Worm (Caenorhabditis elegans) whole organism, late embryonic: Measurements from ENCODE around the gene ncap-1.

Source experiments
- T23F11.4 ChIP-seq: fragments of 200-800 bp; sonication (Bioruptor generic); optimal IDR thresholded peaks from 2 replicates; lab custom pipeline; 2018; ENCODE audit warnings: mild to moderate bottlenecking, missing genetic modification characterization, missing compliant biosample characterization
- Y22D7AL.16 ChIP-seq: sonication (generic microtip); optimal IDR thresholded peaks from 2 replicates; lab custom pipeline; 2016; ENCODE audit warnings: missing genetic modification characterization, missing compliant biosample characterization
- ama-1 ChIP-seq: fragments of 150-350 bp; optimal IDR thresholded peaks from 2 replicates; lab custom pipeline; 2014
- ceh-14 ChIP-seq: sonication (generic microtip); optimal IDR thresholded peaks from 2 replicates; lab custom pipeline; 2016; ENCODE audit warnings: missing genotype, missing genetic modification characterization, missing compliant biosample characterization
- ceh-19 ChIP-seq: fragments of 200-800 bp; sonication (Bioruptor generic); optimal IDR thresholded peaks from 2 replicates; lab custom pipeline; 2018; ENCODE audit warnings: mild to moderate bottlenecking, missing genetic modification characterization, missing compliant biosample characterization
- ceh-2 ChIP-seq: sonication (generic microtip); optimal IDR thresholded peaks from 2 replicates; lab custom pipeline; 2016; ENCODE audit warnings: missing genotype, missing genetic modification characterization, missing compliant biosample characterization
- ceh-30 ChIP-seq: fragments of 150-350 bp; optimal IDR thresholded peaks from 2 replicates; lab custom pipeline; 2014; ENCODE audit warnings: missing biosample characterization, missing genetic modification characterization
- ceh-31 ChIP-seq: sonication (generic microtip); optimal IDR thresholded peaks from 2 replicates; lab custom pipeline; 2016; ENCODE audit warnings: missing genetic modification characterization, missing compliant biosample characterization
- ceh-48 ChIP-seq: sonication (generic microtip); optimal IDR thresholded peaks from 2 replicates; lab custom pipeline; 2016; ENCODE audit warnings: missing genetic modification characterization, inconsistent platforms, missing compliant biosample characterization
- ceh-9 ChIP-seq: sonication (generic microtip); optimal IDR thresholded peaks from 2 replicates; lab custom pipeline; 2016; ENCODE audit warnings: mild to moderate bottlenecking, missing genetic modification characterization, inconsistent platforms, missing compliant biosample characterization
- elt-4 ChIP-seq: sonication (generic microtip); optimal IDR thresholded peaks from 2 replicates; lab custom pipeline; 2016; ENCODE audit warnings: missing genetic modification characterization, missing compliant biosample characterization
- eyg-1 ChIP-seq: sonication (generic microtip); optimal IDR thresholded peaks from 2 replicates; lab custom pipeline; 2016; ENCODE audit warnings: missing genotype, missing genetic modification characterization, missing compliant biosample characterization
- fkh-10 ChIP-seq: fragments of 150-350 bp; optimal IDR thresholded peaks from 2 replicates; lab custom pipeline; 2014; ENCODE audit warnings: missing biosample characterization, missing genetic modification reagents, missing genetic modification characterization
- fkh-6 ChIP-seq: sonication (generic microtip); optimal IDR thresholded peaks from 2 replicates; lab custom pipeline; 2016; ENCODE audit warnings: missing genetic modification characterization, missing compliant biosample characterization
- hlh-13 ChIP-seq: fragments of 200-800 bp; sonication (Bioruptor generic); optimal IDR thresholded peaks from 2 replicates; lab custom pipeline; 2018; ENCODE audit warnings: mild to moderate bottlenecking, missing genetic modification characterization, missing compliant biosample characterization
- hlh-15 ChIP-seq: sonication (generic microtip); optimal IDR thresholded peaks from 2 replicates; lab custom pipeline; 2016; ENCODE audit warnings: missing genetic modification characterization, missing compliant biosample characterization
- lim-6 ChIP-seq: sonication (generic microtip); optimal IDR thresholded peaks from 2 replicates; lab custom pipeline; 2016; ENCODE audit warnings: missing genetic modification characterization, missing compliant biosample characterization
- mec-3 ChIP-seq: sonication (generic microtip); optimal IDR thresholded peaks from 2 replicates; lab custom pipeline; 2016; ENCODE audit warnings: borderline replicate concordance, missing genetic modification characterization, missing compliant biosample characterization
- nfya-1 ChIP-seq: sonication (generic microtip); optimal IDR thresholded peaks from 2 replicates; lab custom pipeline; 2017; ENCODE audit warnings: missing genetic modification characterization, mild to moderate bottlenecking, missing compliant biosample characterization, antibody characterized with exemption, moderate library complexity
- npax-4 ChIP-seq: sonication (generic microtip); optimal IDR thresholded peaks from 2 replicates; lab custom pipeline; 2016; ENCODE audit warnings: missing genetic modification characterization, missing compliant biosample characterization
- odd-2 ChIP-seq: sonication (generic microtip); optimal IDR thresholded peaks from 2 replicates; lab custom pipeline; 2017; ENCODE audit warnings: antibody characterized with exemption, mild to moderate bottlenecking, missing genetic modification characterization, missing compliant biosample characterization
- pag-3 ChIP-seq: sonication (generic microtip); optimal IDR thresholded peaks from 2 replicates; lab custom pipeline; 2016; ENCODE audit warnings: missing compliant biosample characterization, missing genetic modification characterization, borderline replicate concordance
- pat-9 ChIP-seq: fragments of 200-800 bp; sonication (Bioruptor generic); optimal IDR thresholded peaks from 2 replicates; lab custom pipeline; 2018; ENCODE audit warnings: mild to moderate bottlenecking, missing genetic modification characterization, moderate library complexity, missing compliant biosample characterization
- pax-1 ChIP-seq: fragments of 150-350 bp; optimal IDR thresholded peaks from 2 replicates; lab custom pipeline; 2014; ENCODE audit warnings: missing biosample characterization, missing genetic modification characterization
- pha-2 ChIP-seq: sonication (generic microtip); optimal IDR thresholded peaks from 2 replicates; lab custom pipeline; 2017; ENCODE audit warnings: mild to moderate bottlenecking, missing genetic modification characterization, missing compliant biosample characterization
- pha-4 ChIP-seq: fragments of 150-350 bp; optimal IDR thresholded peaks from 2 replicates; lab custom pipeline; 2018; ENCODE audit warnings: missing biosample characterization, missing genetic modification reagents, missing genetic modification characterization
- rnt-1 ChIP-seq: sonication (generic microtip); optimal IDR thresholded peaks from 2 replicates; lab custom pipeline; 2016; ENCODE audit warnings: missing genetic modification characterization, missing compliant biosample characterization
- syd-9 ChIP-seq: sonication (generic microtip); optimal IDR thresholded peaks from 2 replicates; lab custom pipeline; 2016; ENCODE audit warnings: mild to moderate bottlenecking, missing genetic modification characterization, moderate library complexity, missing compliant biosample characterization
- tbx-7 ChIP-seq: sonication (generic microtip); optimal IDR thresholded peaks from 2 replicates; lab custom pipeline; 2016; ENCODE audit warnings: missing genotype, missing genetic modification characterization, missing compliant biosample characterization
- ttx-3 ChIP-seq: sonication (generic microtip); optimal IDR thresholded peaks from 2 replicates; lab custom pipeline; 2016; ENCODE audit warnings: missing genetic modification reagents, missing genetic modification characterization, missing compliant biosample characterization
- unc-55 ChIP-seq: sonication (generic microtip); optimal IDR thresholded peaks from 2 replicates; lab custom pipeline; 2017; ENCODE audit warnings: missing biosample characterization, missing genetic modification reagents, missing genetic modification characterization

ncap-1 gene

ce11 chrII:2927533-2927932 lies 8.4 kb upstream of the ncap-1 start, which contains the start of the genes ZK355.3 and ZK355.8:
Gene ZK355.3, minus strand, starts transcription at chrII:2927633.
Gene ZK355.8, plus strand, starts transcription at chrII:2927804.
- TF ChIP-seq ceh-19 (GFP tag; lab: Kevin White, UChicago) (no peak), eyg-1 (tag; lab: Kevin White, UChicago) (no peak), unc-55 (GFP tag; lab: Kevin White, UChicago) (no peak), pax-1 (tag; lab: Kevin White, UChicago) (no peak), pat-9 (no peak), elt-4 (tag; lab: Kevin White, UChicago) (no peak), pha-2 (tag; lab: Kevin White, UChicago) (no peak), mec-3 (tag; lab: Kevin White, UChicago) (no peak), fkh-10 (GFP tag; lab: Kevin White, UChicago) (no peak), T23F11.4 (GFP tag; lab: Kevin White, UChicago) (no peak), ceh-9 (tag; lab: Kevin White, UChicago) (no peak), ceh-14 (tag; lab: Kevin White, UChicago) (no peak), lim-6 (no peak), ttx-3 (tag; lab: Kevin White, UChicago) (no peak), pag-3 (tag; lab: Kevin White, UChicago) (no peak), pha-4 (tag; lab: Kevin White, UChicago) (no peak), tbx-7 (tag; lab: Kevin White, UChicago) (no peak), Y22D7AL.16 (no peak)
- TF ChIP-seq, all 69 proteins: peak for 0

- TF ChIP-seq npax-4 (tag; lab: Kevin White, UChicago) (no peak), Y22D7AL.16 (no peak), hlh-13 (no peak), mec-3 (tag; lab: Kevin White, UChicago) (no peak), pha-4 (tag; lab: Kevin White, UChicago) (no peak), odd-2 (tag; lab: Kevin White, UChicago) (no peak), lim-6 (no peak)
Measured at ce11 chrII:2925806-2926558, 6.9 kb upstream of the ncap-1 start.

ce11 chrII:2925032-2925431 lies 5.9 kb upstream of the ncap-1 start:
- TF ChIP-seq odd-2 (tag; lab: Kevin White, UChicago) (no peak), ceh-31 (tag; lab: Kevin White, UChicago) (no peak)

ce11 chrII:2923617-2924016 lies 4.5 kb upstream of the ncap-1 start, which contains the start of gene ZK355.2:
Gene ZK355.2, plus strand, starts transcription at chrII:2923917.
- no peak for TF ChIP-seq pax-1 (tag; lab: Kevin White, UChicago)
- TF ChIP-seq odd-2 (tag; lab: Kevin White, UChicago): no peak
- TF ChIP-seq ceh-30 (tag; lab: Kevin White, UChicago): no peak

- no peak for TF ChIP-seq pag-3 (tag; lab: Kevin White, UChicago)
- TF ChIP-seq syd-9 (tag; lab: Kevin White, UChicago): no peak
- no peak for TF ChIP-seq ceh-2
- TF ChIP-seq nfya-1: no peak
- TF ChIP-seq hlh-15 (tag; lab: Kevin White, UChicago): no peak
Measured at ce11 chrII:2922782-2923181, 3.7 kb upstream of the ncap-1 start.

ce11 chrII:2922359-2922758 lies 3.2 kb upstream of the ncap-1 start:
- no peak for TF ChIP-seq ama-1 (lab: Kevin White, UChicago)
- TF ChIP-seq fkh-6: no peak
- TF ChIP-seq ceh-48 (tag; lab: Kevin White, UChicago): no peak
- no peak for TF ChIP-seq rnt-1 (tag; lab: Kevin White, UChicago)
